Worm (Caenorhabditis elegans): Measurements from ENCODE around the gene T12D8.9.

DNA sequence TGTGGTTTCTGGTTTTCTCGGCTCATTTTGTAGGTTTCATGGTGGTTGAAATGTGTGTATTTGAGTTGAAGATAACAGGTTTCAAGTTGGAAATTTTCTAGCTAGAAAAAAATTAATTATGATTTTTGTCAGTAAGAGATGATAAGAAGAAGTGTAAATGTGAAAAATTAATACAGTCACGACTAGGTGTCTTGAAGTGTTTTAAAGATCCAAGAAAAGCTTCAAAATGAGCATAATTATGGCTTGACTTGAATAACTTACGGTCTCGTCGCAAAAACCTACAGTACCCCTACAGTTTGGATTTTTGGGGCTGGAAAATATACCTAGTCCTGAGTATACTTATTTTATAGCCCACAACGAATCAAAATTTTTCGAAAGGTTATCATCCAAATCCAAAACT, 46.6 kb upstream of the T12D8.9 start, which contains the start of gene exc-12:
- TF ChIP-seq ceh-22 (tag; optimal IDR thresholded peaks at IDR 0.05), result no peak
- TF ChIP-seq ceh-24 (tag; optimal IDR thresholded peaks at IDR 0.05), result no peak
- no peak for TF ChIP-seq sdc-2 (tag; optimal IDR thresholded peaks at IDR 0.05)
- no peak for TF ChIP-seq tbx-2 (tag; optimal IDR thresholded peaks at IDR 0.05)

Measured in whole organism, late embryonic.